Worm (Caenorhabditis elegans): ENCODE data around the gene F58E6.11.

The F58E6.11 gene

ce11 chrV:9768828-9769778, 11.3 kb upstream of the F58E6.11 start, which contains the start of gene unc-42:
Gene unc-42 (minus strand): TSS chrV:9769391.
- TF ChIP-seq ces-1 (GFP tag; optimal IDR thresholded peaks at IDR 0.05), result peak; percentile 100
- TF ChIP-seq elt-3 (tag; optimal IDR thresholded peaks at IDR 0.05), result no peak

- TF ChIP-seq hlh-1 (tag; optimal IDR thresholded peaks at IDR 0.05) (no peak), pha-4 (tag; optimal IDR thresholded peaks at IDR 0.05) (no peak), zip-8 (tag; optimal IDR thresholded peaks at IDR 0.05) (peak; percentile 50), ces-1 (GFP tag; optimal IDR thresholded peaks at IDR 0.05) (peak; percentile 100), mab-5 (tag; optimal IDR thresholded peaks at IDR 0.05) (no peak), bed-3 (GFP tag; optimal IDR thresholded peaks at IDR 0.05) (no peak), blmp-1 (tag; optimal IDR thresholded peaks at IDR 0.05) (no peak)
Measured at ce11 chrV:9767941-9768340, 10.2 kb upstream of the F58E6.11 start.

ce11 chrV:9765622-9766021, 7.8 kb upstream of the F58E6.11 start:
- TF ChIP-seq blmp-1 (tag; optimal IDR thresholded peaks at IDR 0.05) (no peak), ces-1 (GFP tag; optimal IDR thresholded peaks at IDR 0.05) (peak; percentile 100), lsy-2 (tag; optimal IDR thresholded peaks at IDR 0.05) (peak; percentile 46), ceh-43 (GFP tag; optimal IDR thresholded peaks at IDR 0.05) (no peak), lin-32 (GFP tag; optimal IDR thresholded peaks at IDR 0.05) (no peak)

ce11 chrV:9764552-9764951, 6.8 kb upstream of the F58E6.11 start:
- TF ChIP-seq ceh-43 (GFP tag; optimal IDR thresholded peaks at IDR 0.05) (no peak), pha-4 (tag; optimal IDR thresholded peaks at IDR 0.05) (no peak), unc-62 (GFP tag; optimal IDR thresholded peaks at IDR 0.05) (no peak), nhr-76 (tag; optimal IDR thresholded peaks at IDR 0.05) (no peak), drap-1 (GFP tag; optimal IDR thresholded peaks at IDR 0.05) (no peak), nhr-237 (tag; optimal IDR thresholded peaks at IDR 0.05) (no peak), zip-8 (tag; optimal IDR thresholded peaks at IDR 0.05) (no peak), sptf-1 (tag; optimal IDR thresholded peaks at IDR 0.05) (no peak), M03D4.4 (tag; optimal IDR thresholded peaks at IDR 0.05) (no peak), mab-5 (tag; optimal IDR thresholded peaks at IDR 0.05) (no peak), mls-2 (tag; optimal IDR thresholded peaks at IDR 0.05) (no peak), blmp-1 (tag; optimal IDR thresholded peaks at IDR 0.05) (no peak), sem-2 (GFP tag; optimal IDR thresholded peaks at IDR 0.05) (no peak), unc-120 (tag; optimal IDR thresholded peaks at IDR 0.05; ENCODE audit: poor library complexity, severe bottlenecking) (no peak), lsy-2 (tag; optimal IDR thresholded peaks at IDR 0.05) (no peak), ces-1 (GFP tag; optimal IDR thresholded peaks at IDR 0.05) (no peak), flh-1 (GFP tag; optimal IDR thresholded peaks at IDR 0.05) (no peak)

ce11 chrV:9763759-9764158, 6.0 kb upstream of the F58E6.11 start:
- no peak for TF ChIP-seq lin-32 (GFP tag; optimal IDR thresholded peaks at IDR 0.05)
- no peak for TF ChIP-seq zip-8 (tag; optimal IDR thresholded peaks at IDR 0.05)
- peak; percentile 94 for TF ChIP-seq ces-1 (GFP tag; optimal IDR thresholded peaks at IDR 0.05)
- no peak for TF ChIP-seq nhr-76 (tag; optimal IDR thresholded peaks at IDR 0.05)
- no peak for TF ChIP-seq hlh-1 (tag; optimal IDR thresholded peaks at IDR 0.05)
- no peak for TF ChIP-seq ztf-11 (tag; optimal IDR thresholded peaks at IDR 0.05)

- no peak for TF ChIP-seq elt-3 (tag; optimal IDR thresholded peaks at IDR 0.05)
- no peak for TF ChIP-seq pha-4 (tag; optimal IDR thresholded peaks at IDR 0.05)
- TF ChIP-seq ztf-11 (tag; optimal IDR thresholded peaks at IDR 0.05), result no peak
- TF ChIP-seq mab-5 (tag; optimal IDR thresholded peaks at IDR 0.05), result no peak
- peak; percentile 74 for TF ChIP-seq blmp-1 (tag; optimal IDR thresholded peaks at IDR 0.05)
- TF ChIP-seq ceh-83 (GFP tag; optimal IDR thresholded peaks at IDR 0.05), result no peak
Measured at ce11 chrV:9758437-9758836, 653 bp upstream of the F58E6.11 start.

- no peak for TF ChIP-seq nhr-237 (tag; optimal IDR thresholded peaks at IDR 0.05)
- no peak for TF ChIP-seq elt-3 (tag; optimal IDR thresholded peaks at IDR 0.05)
- TF ChIP-seq unc-39 (tag; optimal IDR thresholded peaks at IDR 0.05), result no peak
- no peak for TF ChIP-seq pha-4 (tag; optimal IDR thresholded peaks at IDR 0.05)
- no peak for TF ChIP-seq lin-13 (tag; optimal IDR thresholded peaks at IDR 0.05)
- TF ChIP-seq ceh-43 (GFP tag; optimal IDR thresholded peaks at IDR 0.05), result no peak
- TF ChIP-seq sptf-1 (tag; optimal IDR thresholded peaks at IDR 0.05), result no peak
- no peak for TF ChIP-seq bed-3 (GFP tag; optimal IDR thresholded peaks at IDR 0.05)
- no peak for TF ChIP-seq lin-32 (GFP tag; optimal IDR thresholded peaks at IDR 0.05)
- TF ChIP-seq ceh-39 (tag; optimal IDR thresholded peaks at IDR 0.05), result no peak
- TF ChIP-seq nhr-12 (tag; optimal IDR thresholded peaks at IDR 0.05), result no peak
- no peak for TF ChIP-seq sem-2 (GFP tag; optimal IDR thresholded peaks at IDR 0.05)
- TF ChIP-seq unc-120 (tag; optimal IDR thresholded peaks at IDR 0.05; ENCODE audit: poor library complexity, severe bottlenecking), result no peak
Measured at ce11 chrV:9756242-9756641, 1.5 kb downstream of the F58E6.11 start, which contains the start of gene hrg-3. Gene hrg-3 (plus strand): TSS chrV:9756468.
